Worm (Caenorhabditis elegans) whole organism, L4/young adult: Measurements from ENCODE around the gene F20A1.2.

Source experiments
- W03F9.2 ChIP-seq: fragments of 150-350 bp; optimal IDR thresholded peaks from 2 replicates; lab custom pipeline; 2014; ENCODE audit warnings: missing biosample characterization, missing genetic modification characterization
- dao-5 ChIP-seq: sonication (generic microtip); optimal IDR thresholded peaks from 2 replicates; lab custom pipeline; 2016; ENCODE audit warnings: missing genotype, missing genetic modification characterization, moderate library complexity, missing compliant biosample characterization
- him-1 ChIP-seq: sonication (generic microtip); optimal IDR thresholded peaks from 2 replicates; lab custom pipeline; 2016; ENCODE audit warnings: missing genotype, missing genetic modification reagents, missing genetic modification characterization, missing compliant biosample characterization

ce11 chrV:7007307-7007706 is 38.8 kb upstream of the F20A1.2 start, which contains the start of gene drd-10:
- no peak for TF ChIP-seq him-1
- TF ChIP-seq W03F9.2 (tag; lab: Kevin White, UChicago) = no peak
- no peak for TF ChIP-seq dao-5 (tag; lab: Kevin White, UChicago)
